Worm (Caenorhabditis elegans): ENCODE data around the gene C17F4.2.

The C17F4.2 gene

DNA sequence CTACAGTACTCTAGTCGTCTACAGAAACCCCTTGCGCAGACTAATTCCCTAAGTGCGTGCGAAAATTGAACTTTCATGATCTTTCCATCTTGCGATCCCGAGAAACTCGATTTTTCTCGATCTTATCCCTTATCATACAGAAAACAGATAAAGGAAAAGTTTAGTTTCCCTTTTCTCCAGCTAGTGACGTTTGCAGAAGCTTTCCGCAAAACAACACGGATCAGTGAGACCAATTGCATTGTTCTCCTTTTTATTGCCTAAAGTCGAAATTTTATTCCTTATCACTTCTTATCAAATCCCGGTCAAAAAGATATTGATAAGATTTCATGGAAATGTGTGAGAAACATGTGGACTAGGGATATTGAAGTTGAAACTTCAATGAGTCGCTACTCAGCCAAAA is 6.6 kb upstream of the C17F4.2 start:
- TF ChIP-seq hrde-1 (tag; optimal IDR thresholded peaks at IDR 0.05; ENCODE audit: borderline replicate concordance) (no peak), Y95B8A.8 (GFP tag; IDR thresholded peaks at IDR 0.05) (no peak), Y53F4B.3 (GFP tag; IDR thresholded peaks at IDR 0.05) (no peak), die-1 (tag; optimal IDR thresholded peaks at IDR 0.05) (no peak), lir-1 (GFP tag; conservative IDR thresholded peaks at IDR 0.05) (no peak), nfyb-1 (GFP tag; IDR thresholded peaks at IDR 0.05) (no peak), pbrm-1 (GFP tag; IDR thresholded peaks at IDR 0.05) (no peak), efl-1 (GFP tag; optimal IDR thresholded peaks at IDR 0.05) (no peak), Y56A3A.18 (GFP tag; IDR thresholded peaks at IDR 0.05) (no peak), Y67H2A.10 (GFP tag; conservative IDR thresholded peaks at IDR 0.05) (no peak), madf-3 (GFP tag; IDR thresholded peaks at IDR 0.05) (no peak), ceh-79 (tag; optimal IDR thresholded peaks at IDR 0.05) (no peak)

DNA sequence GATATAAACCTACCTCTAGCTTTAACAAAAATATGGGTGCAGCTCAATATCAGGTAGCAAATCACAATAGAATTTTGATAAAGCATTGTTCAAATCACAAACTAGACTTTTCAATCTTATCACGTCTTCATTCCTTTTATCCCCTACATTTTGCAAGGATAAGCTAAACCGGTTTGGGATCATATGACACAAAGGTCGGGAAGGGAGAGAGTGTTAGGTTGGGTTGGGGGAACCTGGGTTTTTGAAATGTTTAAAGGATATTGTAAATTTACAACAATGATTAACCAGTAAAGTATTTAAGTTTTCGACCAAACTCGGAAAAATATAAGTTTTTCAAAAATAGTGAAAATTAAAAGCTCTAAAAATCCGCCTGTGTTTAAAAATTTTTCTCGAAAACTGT is 4.4 kb upstream of the C17F4.2 start, which contains the start of gene C17F4.12:
Gene C17F4.12, minus strand, starts transcription at position 101 of the 400 bp plus-strand sequence.
- TF ChIP-seq snpc-1.1 (tag; optimal IDR thresholded peaks at IDR 0.05; ENCODE audit: insufficient read depth) (no peak), ztf-6 (GFP tag; IDR thresholded peaks at IDR 0.05) (no peak), aptf-3 (GFP tag; IDR thresholded peaks at IDR 0.05) (no peak), cebp-1 (GFP tag; IDR thresholded peaks at IDR 0.05) (no peak), cebp-1 (tag; optimal IDR thresholded peaks at IDR 0.05) (no peak)

DNA sequence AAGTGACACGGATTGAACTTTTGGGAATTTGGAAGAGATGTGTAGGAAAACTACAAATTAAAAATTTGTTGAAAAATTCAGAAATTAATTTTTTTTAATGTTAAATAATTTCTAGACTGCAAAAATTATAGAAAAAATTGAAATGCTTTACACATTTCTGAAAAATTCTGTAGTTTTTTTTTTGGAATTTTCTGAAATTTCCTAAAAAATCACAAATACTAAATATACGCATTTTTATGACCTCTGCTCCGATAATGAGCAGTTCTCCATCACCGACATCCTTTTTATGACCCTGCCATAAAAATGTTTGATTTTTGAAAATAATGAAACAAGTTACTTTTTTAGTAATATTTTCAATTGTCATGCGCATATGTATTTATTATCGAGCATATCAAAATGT is 3.7 kb upstream of the C17F4.2 start:
- TF ChIP-seq Y53G8AR.9 (GFP tag; conservative IDR thresholded peaks at IDR 0.05) (peak; percentile 47; the same call in 1 of the 2 replicates), nhr-80 (tag; optimal IDR thresholded peaks at IDR 0.05) (peak; percentile 74), ceh-58 (GFP tag; IDR thresholded peaks at IDR 0.05) (no peak), nhr-90 (tag; optimal IDR thresholded peaks at IDR 0.05) (peak; percentile 43)

DNA sequence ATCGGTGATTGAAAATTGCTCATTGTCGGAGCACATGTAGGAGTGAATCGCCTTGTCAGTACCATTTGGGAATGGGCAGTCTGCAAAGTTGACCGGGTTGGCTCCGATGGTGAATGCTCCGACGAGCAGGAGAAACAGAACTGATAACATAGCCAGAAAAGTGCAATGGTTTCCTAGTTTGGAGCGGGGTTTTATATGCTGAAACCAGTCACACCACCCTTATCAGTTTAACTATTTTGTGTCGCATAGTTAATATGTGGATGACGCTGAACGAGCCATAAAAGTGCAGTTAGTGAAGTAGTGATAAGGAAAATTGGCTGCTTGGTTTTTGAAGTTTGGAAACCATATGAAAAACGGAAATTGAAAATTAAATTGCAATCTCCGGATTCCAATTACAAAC is 2.6 kb upstream of the C17F4.2 start, which contains the start of gene C17F4.7:
Gene C17F4.7, minus strand, starts transcription at position 180 of the 400 bp plus-strand sequence.
- TF ChIP-seq efl-1 (GFP tag; optimal IDR thresholded peaks at IDR 0.05) (no peak), attf-6 (GFP tag; IDR thresholded peaks at IDR 0.05) (no peak), ztf-26 (tag; optimal IDR thresholded peaks at IDR 0.05) (peak; percentile 6), nhr-80 (tag; optimal IDR thresholded peaks at IDR 0.05) (peak; percentile 94), somi-1 (GFP tag; optimal IDR thresholded peaks at IDR 0.05) (no peak), ceh-79 (tag; optimal IDR thresholded peaks at IDR 0.05) (no peak), lsy-27 (tag; optimal IDR thresholded peaks at IDR 0.05; ENCODE audit: borderline replicate concordance, insufficient read depth) (no peak), dox-1 (GFP tag; IDR thresholded peaks at IDR 0.05) (peak; percentile 46), pbrm-1 (GFP tag; IDR thresholded peaks at IDR 0.05) (0 out of 2 replicates have a peak, but pooled peaks have one; percentile 40), ceh-58 (GFP tag; IDR thresholded peaks at IDR 0.05) (no peak), F57A8.1 (GFP tag; optimal IDR thresholded peaks at IDR 0.05) (no peak), ama-1 (optimal IDR thresholded peaks at IDR 0.05) (no peak), ama-1 (GFP tag; optimal IDR thresholded peaks at IDR 0.05) (no peak), nhr-120 (GFP tag; IDR thresholded peaks at IDR 0.05) (no peak), atf-7 (tag; optimal IDR thresholded peaks at IDR 0.05) (peak; percentile 50), lin-54 (GFP tag; optimal IDR thresholded peaks at IDR 0.05) (no peak), madf-10 (tag; optimal IDR thresholded peaks at IDR 0.05) (peak; percentile 11), F23B12.7 (tag; optimal IDR thresholded peaks at IDR 0.05; ENCODE audit: insufficient read depth) (no peak), chd-7 (tag; optimal IDR thresholded peaks at IDR 0.05) (no peak), sea-2 (GFP tag; IDR thresholded peaks at IDR 0.05) (no peak), tbx-9 (tag; optimal IDR thresholded peaks at IDR 0.05; ENCODE audit: borderline replicate concordance) (no peak), C06A6.2 (GFP tag; conservative IDR thresholded peaks at IDR 0.05) (no peak), cebp-1 (GFP tag; IDR thresholded peaks at IDR 0.05) (no peak), cebp-1 (tag; optimal IDR thresholded peaks at IDR 0.05) (peak; percentile 14), ceh-40 (GFP tag; IDR thresholded peaks at IDR 0.05) (no peak), ztf-22 (GFP tag; optimal IDR thresholded peaks at IDR 0.05) (peak; percentile 29), tbp1 (GFP tag; optimal IDR thresholded peaks at IDR 0.05) (peak; percentile 21), Y79H2A.3 (GFP tag; conservative IDR thresholded peaks at IDR 0.05) (no peak), gei-17 (GFP tag; optimal IDR thresholded peaks at IDR 0.05) (no peak), lin-40 (tag; optimal IDR thresholded peaks at IDR 0.05) (no peak)
